Fruit fly (Drosophila melanogaster) whole organism, prepupa: Measurements from ENCODE around the gene CG18476.

ENCODE experiments used
- Blimp-1 ChIP-seq: fragments of 200-800 bp; sonication (Bioruptor generic); optimal IDR thresholded peaks from 3 replicates; lab custom pipeline; 2017; ENCODE audit warnings: missing biosample characterization, missing genetic modification characterization, mild to moderate bottlenecking, moderate library complexity, missing genetic modification reagents
- CG10631 ChIP-seq: fragments of 200-800 bp; sonication (Bioruptor generic); optimal IDR thresholded peaks from 2 replicates; lab custom pipeline; 2016; ENCODE audit warnings: missing biosample characterization, missing genetic modification characterization
- CG10669 ChIP-seq: fragments of 200-800 bp; sonication (Bioruptor generic); optimal IDR thresholded peaks from 3 replicates; lab custom pipeline; 2018; ENCODE audit warnings: missing biosample characterization, mild to moderate bottlenecking, missing genetic modification characterization, moderate library complexity
- CG11294 ChIP-seq: fragments of 200-800 bp; sonication (Bioruptor generic); IDR thresholded peaks from 2 replicates; pipeline ENCODE4 v1.3.6; 2022; ENCODE audit warnings: missing biosample characterization, missing genetic modification characterization
- CG15336 ChIP-seq: fragments of 200-800 bp; sonication (Bioruptor generic); IDR thresholded peaks from 2 replicates; pipeline ENCODE4 v1.3.6; 2022; ENCODE audit warnings: missing biosample characterization, missing genetic modification characterization
- CG1621 ChIP-seq: fragments of 200-800 bp; sonication (Bioruptor generic); optimal IDR thresholded peaks from 3 replicates; lab custom pipeline; 2018; ENCODE audit warnings: missing biosample characterization, mild to moderate bottlenecking, missing genetic modification characterization
- CG16779 ChIP-seq: fragments of 200-800 bp; sonication (Bioruptor generic); optimal IDR thresholded peaks from 3 replicates; lab custom pipeline; 2017; ENCODE audit warnings: missing biosample characterization, mild to moderate bottlenecking, missing genetic modification characterization
- CG3032 ChIP-seq: fragments of 200-800 bp; optimal IDR thresholded peaks from 2 replicates; lab custom pipeline; 2019; ENCODE audit warnings: missing biosample characterization, mild to moderate bottlenecking, missing genetic modification characterization, moderate library complexity
- CG31627 ChIP-seq: fragments of 200-800 bp; sonication (Bioruptor generic); optimal IDR thresholded peaks from 3 replicates; lab custom pipeline; 2016; ENCODE audit warnings: missing biosample characterization, missing genetic modification characterization
- CG32006 ChIP-seq: fragments of 200-800 bp; sonication (Bioruptor generic); optimal IDR thresholded peaks from 3 replicates; lab custom pipeline; 2017; ENCODE audit warnings: missing biosample characterization, mild to moderate bottlenecking, missing genetic modification characterization
- CG34406 ChIP-seq: fragments of 200-800 bp; sonication (Bioruptor generic); optimal IDR thresholded peaks from 3 replicates; lab custom pipeline; 2016; ENCODE audit warnings: missing biosample characterization, missing genetic modification characterization
- CG3919 ChIP-seq: fragments of 200-800 bp; sonication (Bioruptor generic); optimal IDR thresholded peaks from 3 replicates; lab custom pipeline; 2016; ENCODE audit warnings: missing biosample characterization, missing genetic modification characterization
- CG4318 ChIP-seq: fragments of 200-800 bp; sonication (Bioruptor generic); optimal IDR thresholded peaks from 3 replicates; lab custom pipeline; 2017; ENCODE audit warnings: missing biosample characterization, mild to moderate bottlenecking, missing genetic modification characterization
- CG6276 ChIP-seq: fragments of 200-800 bp; sonication (Bioruptor generic); optimal IDR thresholded peaks from 2 replicates; lab custom pipeline; 2017; ENCODE audit warnings: missing biosample characterization, mild to moderate bottlenecking, missing genetic modification characterization
- CG6808 ChIP-seq: fragments of 200-800 bp; sonication (Bioruptor generic); optimal IDR thresholded peaks from 3 replicates; lab custom pipeline; 2017; ENCODE audit warnings: missing biosample characterization, missing genetic modification characterization, mild to moderate bottlenecking, moderate library complexity, missing genetic modification reagents
- CG6854 ChIP-seq: fragments of 200-800 bp; sonication (Bioruptor generic); optimal IDR thresholded peaks from 2 replicates; lab custom pipeline; 2017; ENCODE audit warnings: missing biosample characterization, mild to moderate bottlenecking, missing genetic modification characterization
- CG8119 ChIP-seq: fragments of 200-800 bp; sonication (Bioruptor generic); IDR thresholded peaks from 3 replicates; pipeline ENCODE4 v1.3.6; 2022; ENCODE audit warnings: missing biosample characterization, missing genetic modification characterization
- CG8319 ChIP-seq: fragments of 200-800 bp; sonication (Bioruptor generic); optimal IDR thresholded peaks from 3 replicates; lab custom pipeline; 2016; ENCODE audit warnings: missing biosample characterization, missing genetic modification characterization
- CG8632 ChIP-seq: fragments of 200-800 bp; sonication (Bioruptor generic); optimal IDR thresholded peaks from 3 replicates; lab custom pipeline; 2016; ENCODE audit warnings: missing biosample characterization, missing genetic modification characterization
- CG9139 ChIP-seq: fragments of 200-800 bp; sonication (Bioruptor generic); optimal IDR thresholded peaks from 3 replicates; lab custom pipeline; 2017; ENCODE audit warnings: missing biosample characterization, mild to moderate bottlenecking, missing genetic modification characterization
- Eip75B ChIP-seq: fragments of 200-800 bp; sonication (Bioruptor generic); optimal IDR thresholded peaks from 3 replicates; lab custom pipeline; 2016; ENCODE audit warnings: missing biosample characterization, missing genetic modification characterization
- Eip78C ChIP-seq: fragments of 200-800 bp; sonication (Bioruptor generic); peaks from one replicate; lab custom pipeline; 2016; ENCODE audit warnings: missing biosample characterization, missing genetic modification characterization
- Ets21C ChIP-seq: fragments of 200-800 bp; sonication (Bioruptor generic); optimal IDR thresholded peaks from 3 replicates; lab custom pipeline; 2016; ENCODE audit warnings: missing biosample characterization, missing genetic modification characterization
- Ets96B ChIP-seq: fragments of 200-800 bp; optimal IDR thresholded peaks from 2 replicates; lab custom pipeline; 2019; ENCODE audit warnings: missing biosample characterization, mild to moderate bottlenecking, missing genetic modification characterization, moderate library complexity
- Gug ChIP-seq: fragments of 200-800 bp; sonication (Bioruptor generic); IDR thresholded peaks from 2 replicates; pipeline ENCODE4 v1.3.6; 2022; ENCODE audit warnings: missing biosample characterization, missing genetic modification characterization
- Hr39 ChIP-seq: fragments of 200-800 bp; sonication (Bioruptor generic); optimal IDR thresholded peaks from 2 replicates; lab custom pipeline; 2016; ENCODE audit warnings: missing biosample characterization, missing genetic modification characterization
- Hr4 ChIP-seq: fragments of 200-800 bp; sonication (Bioruptor generic); optimal IDR thresholded peaks from 3 replicates; lab custom pipeline; 2016; ENCODE audit warnings: missing biosample characterization, missing genetic modification characterization
- Lpt ChIP-seq: fragments of 200-800 bp; sonication (Bioruptor generic); optimal IDR thresholded peaks from 3 replicates; lab custom pipeline; 2016; ENCODE audit warnings: missing biosample characterization, missing genetic modification characterization
- Met ChIP-seq: fragments of 200-800 bp; sonication (Bioruptor generic); optimal IDR thresholded peaks from 3 replicates; lab custom pipeline; 2016; ENCODE audit warnings: missing biosample characterization, missing genetic modification characterization
- OdsH ChIP-seq: fragments of 200-800 bp; sonication (Bioruptor generic); optimal IDR thresholded peaks from 3 replicates; lab custom pipeline; 2016; ENCODE audit warnings: missing biosample characterization, missing genetic modification characterization
- Smox ChIP-seq: fragments of 200-800 bp; sonication (Bioruptor generic); optimal IDR thresholded peaks from 3 replicates; lab custom pipeline; 2016; ENCODE audit warnings: missing biosample characterization, missing genetic modification characterization
- Sox102F ChIP-seq: fragments of 200-800 bp; sonication (Bioruptor generic); optimal IDR thresholded peaks from 2 replicates; lab custom pipeline; 2016; ENCODE audit warnings: missing biosample characterization, mild to moderate bottlenecking, missing genetic modification characterization
- Sox15 ChIP-seq: fragments of 200-800 bp; sonication (Bioruptor generic); optimal IDR thresholded peaks from 3 replicates; lab custom pipeline; 2016; ENCODE audit warnings: missing biosample characterization, missing genetic modification characterization
- achi ChIP-seq: fragments of 200-800 bp; sonication (Bioruptor generic); optimal IDR thresholded peaks from 3 replicates; lab custom pipeline; 2016; ENCODE audit warnings: missing biosample characterization, missing genetic modification characterization
- cyc ChIP-seq: fragments of 200-800 bp; sonication (Bioruptor generic); optimal IDR thresholded peaks from 3 replicates; lab custom pipeline; 2016; ENCODE audit warnings: missing biosample characterization, missing genetic modification characterization
- dac ChIP-seq: fragments of 200-800 bp; sonication (Bioruptor generic); optimal IDR thresholded peaks from 2 replicates; lab custom pipeline; 2017; ENCODE audit warnings: missing biosample characterization, mild to moderate bottlenecking, missing genetic modification characterization
- eg ChIP-seq: fragments of 200-800 bp; sonication (Bioruptor generic); IDR thresholded peaks from 3 replicates; pipeline ENCODE4 v1.3.6; 2022; ENCODE audit warnings: missing biosample characterization, missing genetic modification characterization
- fd59A ChIP-seq: fragments of 200-800 bp; sonication (Bioruptor generic); optimal IDR thresholded peaks from 2 replicates; lab custom pipeline; 2017; ENCODE audit warnings: missing biosample characterization, mild to moderate bottlenecking, missing genetic modification characterization, missing genetic modification reagents
- fkh ChIP-seq: fragments of 200-800 bp; sonication (Bioruptor generic); optimal IDR thresholded peaks from 3 replicates; lab custom pipeline; 2017; ENCODE audit warnings: missing biosample characterization, mild to moderate bottlenecking, missing genetic modification characterization, moderate library complexity
- net ChIP-seq: fragments of 200-800 bp; sonication (Bioruptor generic); optimal IDR thresholded peaks from 3 replicates; lab custom pipeline; 2016; ENCODE audit warnings: missing biosample characterization, missing genetic modification characterization
- pdm3 ChIP-seq: fragments of 200-800 bp; sonication (Bioruptor generic); optimal IDR thresholded peaks from 3 replicates; lab custom pipeline; 2016; ENCODE audit warnings: missing biosample characterization, missing genetic modification characterization
- spab ChIP-seq: fragments of 200-800 bp; sonication (Bioruptor generic); optimal IDR thresholded peaks from 2 replicates; lab custom pipeline; 2017; ENCODE audit warnings: missing biosample characterization, mild to moderate bottlenecking, missing genetic modification characterization, missing genetic modification reagents
- ss ChIP-seq, 2 experiments: fragments of 200-800 bp; sonication (Bioruptor generic); optimal IDR thresholded peaks; 2 replicates in 1 of 2; 3 replicates in 1 of 2; lab custom pipeline; 2017 to 2018; ENCODE audit warnings: mild to moderate bottlenecking in 2 of 2, missing biosample characterization in 2 of 2, missing genetic modification characterization in 2 of 2, moderate library complexity in 1 of 2
- svp ChIP-seq: fragments of 200-800 bp; sonication (Bioruptor generic); peaks from one replicate; lab custom pipeline; 2016; ENCODE audit warnings: missing biosample characterization, missing genetic modification characterization
- topi ChIP-seq: fragments of 200-800 bp; sonication (Bioruptor generic); optimal IDR thresholded peaks from 3 replicates; lab custom pipeline; 2016; ENCODE audit warnings: missing biosample characterization, missing genetic modification characterization
- vri ChIP-seq: fragments of 200-800 bp; sonication (Bioruptor generic); optimal IDR thresholded peaks from 3 replicates; lab custom pipeline; 2016; ENCODE audit warnings: missing biosample characterization, mild to moderate bottlenecking, missing genetic modification characterization

Gene CG18476

DNA sequence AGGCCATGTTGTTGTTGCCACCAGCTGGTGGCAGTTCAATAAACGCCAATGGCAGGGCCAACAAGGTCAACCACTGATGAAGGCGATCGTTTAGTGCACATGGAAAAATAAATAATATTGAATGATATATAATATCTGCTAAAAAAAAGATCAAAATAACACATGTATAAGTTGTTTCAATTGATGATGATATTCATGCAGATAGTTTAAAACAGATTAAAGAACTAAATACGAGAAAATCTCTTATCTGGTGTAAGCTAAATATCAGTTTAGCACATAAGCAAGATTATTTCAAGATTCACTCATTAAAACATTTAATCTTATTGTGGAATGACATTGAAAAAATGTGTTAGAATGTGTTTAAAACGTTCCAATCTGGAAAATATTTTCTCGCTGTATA is 14.5 kb downstream of the CG18476 start:
- peak; percentile 33 for TF ChIP-seq CG3919 (GFP tag; lab: Kevin White, UChicago)
- TF ChIP-seq OdsH (GFP tag; lab: Kevin White, UChicago): peak; percentile 15
- no peak for TF ChIP-seq eg (GFP tag; lab: Robert Waterston, UW)
- TF ChIP-seq spab (GFP tag; lab: Kevin White, UChicago): peak; percentile 10
- 0 out of 2 replicates have a peak, but pooled peaks have one; percentile 17 for TF ChIP-seq CG15336 (GFP tag; lab: Robert Waterston, UW)
- TF ChIP-seq vri: no peak
- TF ChIP-seq ss (GFP tag; optimal IDR thresholded peaks at IDR 0.05; lab: Kevin White, UChicago): peak in 1 of 2 experiments; percentile 37
- TF ChIP-seq Blimp-1 (GFP tag; lab: Kevin White, UChicago): no peak
- peak; percentile 3 for TF ChIP-seq CG34406 (GFP tag; lab: Kevin White, UChicago)
- peak; percentile 29 for TF ChIP-seq pdm3 (GFP tag; lab: Kevin White, UChicago)
- TF ChIP-seq Eip78C: peak; percentile 69
- peak; percentile 26 for TF ChIP-seq CG3032 (tag; lab: Kevin White, UChicago)
- TF ChIP-seq CG10669 (GFP tag; lab: Kevin White, UChicago): peak; percentile 15

DNA sequence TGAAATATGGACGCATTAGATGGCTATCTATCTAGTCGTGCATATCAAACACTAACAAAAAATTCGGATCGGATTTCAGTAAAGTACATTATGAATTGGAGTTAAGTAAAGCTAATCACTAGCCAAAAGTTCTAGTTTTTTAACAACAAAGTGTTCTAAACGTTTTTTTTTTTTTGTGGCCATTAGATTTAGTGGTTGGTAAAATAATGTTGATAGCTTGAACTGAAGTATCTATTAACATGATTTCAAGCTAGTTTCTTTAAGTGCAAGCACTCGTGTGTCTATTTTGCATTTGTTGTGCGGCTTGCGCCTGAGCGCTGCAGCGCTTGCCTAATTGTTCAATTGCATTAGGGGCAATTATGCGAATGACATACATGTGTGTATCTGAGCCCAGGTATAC is 15.3 kb downstream of the CG18476 start:
- TF ChIP-seq Ets96B (tag; lab: Kevin White, UChicago) (no peak), OdsH (GFP tag; lab: Kevin White, UChicago) (no peak), eg (GFP tag; lab: Robert Waterston, UW) (peak; percentile 50; the same call in 2 of the 3 replicates), Met (GFP tag; lab: Kevin White, UChicago) (no peak), Hr4 (GFP tag; lab: Kevin White, UChicago) (peak; percentile 18), CG34406 (GFP tag; lab: Kevin White, UChicago) (no peak), Lpt (GFP tag; lab: Kevin White, UChicago) (no peak), pdm3 (GFP tag; lab: Kevin White, UChicago) (no peak), CG6276 (peak; percentile 20), Ets21C (no peak), CG3919 (GFP tag; lab: Kevin White, UChicago) (no peak), Eip75B (GFP tag; lab: Kevin White, UChicago) (no peak), cyc (GFP tag; lab: Kevin White, UChicago) (no peak), CG8319 (GFP tag; lab: Kevin White, UChicago) (no peak), CG10669 (GFP tag; lab: Kevin White, UChicago) (no peak), CG10631 (no peak), CG32006 (GFP tag; lab: Kevin White, UChicago) (peak; percentile 33), CG8119 (GFP tag; lab: Robert Waterston, UW) (no peak), CG4318 (no peak), topi (GFP tag; lab: Kevin White, UChicago) (no peak), Sox15 (GFP tag; lab: Kevin White, UChicago) (no peak), CG31627 (no peak), CG16779 (no peak), net (no peak), ss (GFP tag; optimal IDR thresholded peaks at IDR 0.05; lab: Kevin White, UChicago) (no peak), CG15336 (GFP tag; lab: Robert Waterston, UW) (peak; percentile 64), CG9139 (no peak)

DNA sequence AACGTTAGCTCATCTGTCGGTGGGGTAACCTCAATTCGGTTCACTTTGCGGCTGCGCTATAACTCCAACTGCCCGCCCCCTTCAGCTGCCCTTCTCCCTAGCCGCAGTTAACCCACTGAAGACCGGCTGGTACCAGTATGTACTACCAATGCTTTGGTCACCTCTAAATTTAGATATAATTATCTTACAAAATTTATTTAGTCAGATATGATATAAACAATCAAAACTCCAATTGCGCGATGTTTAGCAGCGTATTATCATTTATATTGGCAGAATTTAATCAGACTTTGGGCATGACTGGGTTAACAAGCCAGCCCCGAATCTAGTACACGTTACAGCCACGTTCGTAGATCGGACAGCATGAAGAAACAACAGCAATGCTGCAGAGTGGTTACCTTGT is 16.2 kb downstream of the CG18476 start:
- peak; percentile 32 for TF ChIP-seq Met (GFP tag; lab: Kevin White, UChicago)
- TF ChIP-seq Smox (GFP tag; lab: Kevin White, UChicago): no peak
- TF ChIP-seq cyc (GFP tag; lab: Kevin White, UChicago): peak; percentile 8
- peak; percentile 59 for TF ChIP-seq pdm3 (GFP tag; lab: Kevin White, UChicago)
- TF ChIP-seq CG1621 (tag; lab: Kevin White, UChicago): peak; percentile 21
- TF ChIP-seq achi (GFP tag; lab: Kevin White, UChicago): peak; percentile 52
- peak; percentile 11 for TF ChIP-seq CG31627
- no peak for TF ChIP-seq Ets21C
- peak; percentile 57 for TF ChIP-seq Lpt (GFP tag; lab: Kevin White, UChicago)
- peak; percentile 43 for TF ChIP-seq CG10631
- peak; percentile 91 for TF ChIP-seq Eip78C
- TF ChIP-seq eg (GFP tag; lab: Robert Waterston, UW): peak; percentile 69; the same call in 2 of the 3 replicates
- TF ChIP-seq CG32006 (GFP tag; lab: Kevin White, UChicago): peak; percentile 64
- peak; percentile 38 for TF ChIP-seq fd59A
- peak; percentile 10 for TF ChIP-seq CG8632 (GFP tag; lab: Kevin White, UChicago)
- peak; percentile 55 for TF ChIP-seq CG6808
- peak; percentile 24 for TF ChIP-seq CG34406 (GFP tag; lab: Kevin White, UChicago)
- TF ChIP-seq Hr39 (GFP tag; lab: Kevin White, UChicago): no peak
- no peak for TF ChIP-seq fkh (GFP tag; lab: Kevin White, UChicago)
- TF ChIP-seq dac: peak; percentile 9
- no peak for TF ChIP-seq CG6854
- peak; percentile 44 for TF ChIP-seq Gug (GFP tag; lab: Robert Waterston, UW)
- peak; percentile 66; the same call in 2 of the 3 replicates for TF ChIP-seq CG8119 (GFP tag; lab: Robert Waterston, UW)
- TF ChIP-seq Sox102F (GFP tag; lab: Kevin White, UChicago): peak; percentile 5
- TF ChIP-seq spab (GFP tag; lab: Kevin White, UChicago): peak; percentile 41
- TF ChIP-seq svp (GFP tag; lab: Kevin White, UChicago): peak; percentile 70
- peak; percentile 26; the same call in 1 of the 2 replicates for TF ChIP-seq CG11294 (GFP tag; lab: Robert Waterston, UW)
